Worm (Caenorhabditis elegans): Measurements from ENCODE around the gene B0035.13.

DNA sequence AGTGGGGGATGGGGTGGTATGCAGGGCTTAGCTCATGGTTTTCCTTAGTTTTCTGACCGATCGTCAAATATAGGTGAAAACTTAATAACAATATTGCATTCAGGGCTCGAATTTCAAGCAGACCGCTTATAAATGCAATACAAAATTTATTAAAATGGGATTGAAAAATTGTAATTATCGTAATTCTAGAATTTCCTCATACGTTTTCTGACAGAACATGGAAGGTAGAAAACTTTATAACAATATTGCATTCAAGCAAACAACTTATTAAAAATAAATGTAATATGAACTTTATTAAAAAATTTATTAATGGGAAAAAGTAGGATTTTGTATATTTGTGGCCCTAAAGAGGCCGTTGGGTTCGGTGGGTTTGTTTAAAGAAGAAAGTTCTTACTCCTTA is 17.1 kb upstream of the B0035.13 start:
- TF ChIP-seq nhr-12 (tag; optimal IDR thresholded peaks at IDR 0.05) (no peak), ztf-11 (tag; optimal IDR thresholded peaks at IDR 0.05) (no peak), zag-1 (tag; optimal IDR thresholded peaks at IDR 0.05) (no peak), snpc-4 (tag; optimal IDR thresholded peaks at IDR 0.05) (no peak), blmp-1 (tag; optimal IDR thresholded peaks at IDR 0.05; ENCODE audit: insufficient read depth) (no peak), skn-1 (tag; optimal IDR thresholded peaks at IDR 0.05) (no peak)

Measured in whole organism, L2 larva.